Worm (Caenorhabditis elegans) whole organism, dauer: ENCODE data around the gene phat-7.

Experiments
- unc-62 ChIP-seq: sonication (generic microtip); optimal IDR thresholded peaks from 2 replicates; lab custom pipeline; 2017; ENCODE audit warnings: missing biosample characterization, missing genetic modification reagents, missing genetic modification characterization

The phat-7 gene

ce11 chrV:4041853-4042424 lies 4.3 kb upstream of the phat-7 start, which contains the start of the genes C49G7.10 and irg-2:
Gene C49G7.10 (minus strand): TSS chrV:4042021.
Gene irg-2 (plus strand): TSS chrV:4042181.
- no peak for TF ChIP-seq unc-62 (GFP tag; lab: Kevin White, UChicago)

DNA sequence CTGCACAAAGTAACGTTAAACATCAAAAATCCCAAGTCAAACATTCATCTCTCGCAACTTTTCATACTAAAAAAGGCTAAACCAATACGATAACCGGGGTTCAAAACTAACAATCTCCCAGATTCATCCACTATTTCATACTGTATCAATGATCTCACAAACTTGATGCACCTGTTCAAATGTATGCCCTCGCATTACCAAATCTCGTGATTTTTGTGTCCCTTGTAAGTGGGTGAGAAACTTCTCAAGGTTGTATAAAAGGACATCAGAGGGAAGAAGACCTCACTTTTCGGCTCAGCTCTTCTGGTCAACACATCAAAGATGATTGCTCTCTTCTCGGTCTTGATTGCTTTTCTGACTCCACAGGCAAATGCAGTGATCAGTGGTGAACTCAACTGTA lies 2.6 kb upstream of the phat-7 start, which contains the start of gene phat-3:
Gene phat-3 (plus strand): TSS at position 301 of the 400 bp plus-strand sequence.
- TF ChIP-seq unc-62 (GFP tag; lab: Kevin White, UChicago), result no peak

- no peak for TF ChIP-seq unc-62 (GFP tag; lab: Kevin White, UChicago)
Observed at ce11 chrV:4047541-4047940, 1.3 kb downstream of the phat-7 start, which contains the start of gene srh-169. Gene srh-169 (plus strand): TSS chrV:4047841.

- TF ChIP-seq unc-62 (GFP tag; lab: Kevin White, UChicago), result no peak
Observed at ce11 chrV:4055025-4055424, 8.8 kb downstream of the phat-7 start, which contains the start of gene djr-1.2. Gene djr-1.2 (minus strand): TSS chrV:4055125.

ce11 chrV:4056203-4056602 lies 10.0 kb downstream of the phat-7 start:
- TF ChIP-seq unc-62 (GFP tag; lab: Kevin White, UChicago), result no peak

DNA sequence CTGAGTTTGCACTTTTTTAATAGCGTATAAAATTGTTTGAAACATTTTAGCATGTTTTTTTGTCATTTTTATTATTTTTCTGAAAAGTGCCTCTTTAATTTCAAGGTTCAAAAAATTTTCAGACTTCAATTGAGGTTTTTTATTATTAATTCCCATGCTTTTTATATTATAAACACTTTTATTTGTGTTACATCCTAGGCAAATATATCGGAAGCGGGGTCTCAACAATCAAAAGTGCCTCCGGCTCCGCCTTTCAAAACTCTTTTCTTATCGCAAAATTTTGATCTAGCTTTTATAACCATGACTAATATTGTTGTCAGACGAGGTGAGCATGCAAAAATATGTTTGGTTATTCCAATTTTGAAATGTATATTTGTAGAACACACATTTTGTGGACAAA lies 27.2 kb downstream of the phat-7 start, which contains the start of gene otpl-2:
Gene otpl-2 (plus strand): TSS at position 301 of the 400 bp plus-strand sequence.
- no peak for TF ChIP-seq unc-62 (GFP tag; lab: Kevin White, UChicago)

ce11 chrV:4080546-4080945 lies 34.3 kb downstream of the phat-7 start:
- no peak for TF ChIP-seq unc-62 (GFP tag; lab: Kevin White, UChicago)

DNA sequence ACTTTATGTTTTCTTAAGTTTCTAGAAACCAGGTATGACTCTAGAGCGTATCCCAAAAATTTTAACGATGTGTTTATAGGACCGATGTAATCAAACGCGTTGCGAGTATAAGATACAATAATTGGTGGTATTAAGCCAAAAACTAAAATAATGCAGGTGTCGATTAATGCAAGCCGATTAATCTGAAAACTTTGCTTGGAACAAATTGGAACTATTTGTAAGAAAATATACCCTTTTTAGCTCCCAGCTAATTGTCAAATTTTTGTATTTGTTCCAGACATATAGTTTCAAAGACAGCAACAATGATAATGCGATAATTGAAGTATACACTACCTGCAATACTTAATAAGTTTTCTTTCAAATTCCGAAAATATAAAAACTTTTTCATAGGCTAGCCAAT lies 35.1 kb downstream of the phat-7 start, which contains the start of gene srh-211:
Gene srh-211 (minus strand): TSS at position 101 of the 400 bp plus-strand sequence.
- no peak for TF ChIP-seq unc-62 (GFP tag; lab: Kevin White, UChicago)

- TF ChIP-seq unc-62 (GFP tag; lab: Kevin White, UChicago), result no peak
Observed at ce11 chrV:4082952-4083351, 36.7 kb downstream of the phat-7 start, which contains the start of gene F38H12.5. Gene F38H12.5 (minus strand): TSS chrV:4083052.

- no peak for TF ChIP-seq unc-62 (GFP tag; lab: Kevin White, UChicago)
Observed at ce11 chrV:4094740-4095139, 48.5 kb downstream of the phat-7 start, which contains the start of gene nhr-181. Gene nhr-181 (plus strand): TSS chrV:4095040.
